Fruit fly (Drosophila melanogaster) whole organism, embryonic: ENCODE data around the gene Plzf.
A peak's percentile ranks its signal among the peaks of the same experiment; 100 is the strongest.

Source experiments
- Awh ChIP-seq: fragments of 200-800 bp; sonication (Bioruptor generic); IDR thresholded peaks from 2 replicates; pipeline ENCODE4, ENCODE4 v1.3.6; 2022; ENCODE audit warnings: missing biosample characterization, missing genetic modification characterization
- CG10431 ChIP-seq: fragments of 200-800 bp; sonication (Bioruptor generic); optimal IDR thresholded peaks from 3 replicates; lab custom pipeline; 2018; ENCODE audit warnings: missing biosample characterization, mild to moderate bottlenecking, missing genetic modification characterization
- CG10979 ChIP-seq: fragments of 200-800 bp; sonication (Bioruptor generic); optimal IDR thresholded peaks from 2 replicates; lab custom pipeline; 2018; ENCODE audit warnings: missing biosample characterization, mild to moderate bottlenecking, missing genetic modification characterization, moderate library complexity
- CG11723 ChIP-seq: fragments of 200-800 bp; sonication (Bioruptor generic); optimal IDR thresholded peaks from 2 replicates; lab custom pipeline; 2017; ENCODE audit warnings: missing biosample characterization, mild to moderate bottlenecking, missing genetic modification characterization
- CG12769 ChIP-seq: fragments of 200-800 bp; sonication (Bioruptor generic); optimal IDR thresholded peaks from 2 replicates; lab custom pipeline; 2019; ENCODE audit warnings: missing biosample characterization, mild to moderate bottlenecking, missing genetic modification characterization, moderate library complexity
- CG17829 ChIP-seq: fragments of 200-800 bp; optimal IDR thresholded peaks from 2 replicates; lab custom pipeline; 2019; ENCODE audit warnings: missing biosample characterization, mild to moderate bottlenecking, missing genetic modification characterization, moderate library complexity
- CG31441 ChIP-seq: fragments of 200-800 bp; sonication (Bioruptor generic); IDR thresholded peaks from 2 replicates; pipeline ENCODE4 v1.3.6; 2022; ENCODE audit warnings: missing biosample characterization, missing genetic modification characterization
- CG33557 ChIP-seq: fragments of 200-800 bp; sonication (Bioruptor generic); optimal IDR thresholded peaks from 2 replicates; lab custom pipeline; 2019; ENCODE audit warnings: missing biosample characterization, mild to moderate bottlenecking, missing genetic modification characterization, moderate library complexity
- CG34422 ChIP-seq: fragments of 200-800 bp; sonication (Bioruptor generic); IDR thresholded peaks from 3 replicates; pipeline ENCODE4 v1.3.6; 2022; ENCODE audit warnings: missing biosample characterization, missing genetic modification characterization
- CG3995 ChIP-seq: fragments of 200-800 bp; sonication (Bioruptor generic); optimal IDR thresholded peaks from 3 replicates; lab custom pipeline; 2016; ENCODE audit warnings: missing biosample characterization, missing genetic modification characterization
- CG5953 ChIP-seq: fragments of 200-800 bp; sonication (Bioruptor generic); IDR thresholded peaks from 2 replicates; pipeline ENCODE4 v1.3.6; 2022; ENCODE audit warnings: missing biosample characterization, missing genetic modification characterization
- CG8388 ChIP-seq: fragments of 200-800 bp; sonication (Bioruptor generic); optimal IDR thresholded peaks from 2 replicates; lab custom pipeline; 2019; ENCODE audit warnings: missing biosample characterization, mild to moderate bottlenecking, missing genetic modification characterization, moderate library complexity
- CG9727 ChIP-seq: fragments of 200-800 bp; sonication (Bioruptor generic); optimal IDR thresholded peaks from 3 replicates; lab custom pipeline; 2017; ENCODE audit warnings: missing biosample characterization, mild to moderate bottlenecking, missing genetic modification characterization
- D19A ChIP-seq: fragments of 200-800 bp; optimal IDR thresholded peaks from 3 replicates; lab custom pipeline; 2019; ENCODE audit warnings: missing biosample characterization, mild to moderate bottlenecking, missing genetic modification characterization, moderate library complexity
- Doc2 ChIP-seq: fragments of 200-800 bp; sonication (Bioruptor generic); IDR thresholded peaks from 2 replicates; pipeline ENCODE4 v1.3.6; 2022; ENCODE audit warnings: missing biosample characterization, missing genetic modification characterization
- HLHmδ ChIP-seq: fragments of 200-800 bp; sonication (Bioruptor generic); optimal IDR thresholded peaks from 2 replicates; lab custom pipeline; 2018; ENCODE audit warnings: missing biosample characterization, mild to moderate bottlenecking, missing genetic modification characterization, moderate library complexity
- Hand ChIP-seq: fragments of 200-800 bp; sonication (Bioruptor generic); optimal IDR thresholded peaks from 2 replicates; lab custom pipeline; 2017; ENCODE audit warnings: mild to moderate bottlenecking, missing biosample characterization, missing genetic modification reagents, missing genetic modification characterization
- Kr ChIP-seq: fragments of 200-800 bp; sonication (Bioruptor generic); optimal IDR thresholded peaks from 2 replicates; lab custom pipeline; 2017; ENCODE audit warnings: missing biosample characterization, mild to moderate bottlenecking, missing genetic modification characterization
- Med ChIP-seq: fragments of 200-800 bp; sonication (Bioruptor generic); peaks from one replicate; lab custom pipeline; 2016; ENCODE audit warnings: missing biosample characterization, missing genetic modification characterization, mild to moderate bottlenecking, inconsistent platforms, moderate library complexity
- Myb ChIP-seq: fragments of 200-800 bp; sonication (Bioruptor generic); optimal IDR thresholded peaks from 2 replicates; lab custom pipeline; 2016; ENCODE audit warnings: missing biosample characterization, missing genetic modification characterization
- NC2β ChIP-seq: fragments of 200-800 bp; sonication (Bioruptor generic); optimal IDR thresholded peaks from 2 replicates; lab custom pipeline; 2016; ENCODE audit warnings: missing biosample characterization, missing genetic modification characterization
- NFAT ChIP-seq: fragments of 200-800 bp; sonication (Bioruptor generic); IDR thresholded peaks from 2 replicates; pipeline ENCODE4 v1.3.6; 2022; ENCODE audit warnings: missing biosample characterization, missing genetic modification characterization
- Opbp ChIP-seq: fragments of 200-800 bp; sonication (Bioruptor generic); IDR thresholded peaks from 3 replicates; pipeline ENCODE4 v1.3.6; 2022; ENCODE audit warnings: missing biosample characterization, missing genetic modification characterization; ENCODE audit not compliant: partially characterized antibody
- PHDP ChIP-seq: fragments of 200-800 bp; sonication (Bioruptor generic); optimal IDR thresholded peaks from 3 replicates; lab custom pipeline; 2018; ENCODE audit warnings: missing biosample characterization, mild to moderate bottlenecking, missing genetic modification characterization, moderate library complexity
- Poxn ChIP-seq: fragments of 200-800 bp; sonication (Bioruptor generic); IDR thresholded peaks from 2 replicates; pipeline ENCODE4 v1.3.6; 2022; ENCODE audit warnings: missing biosample characterization, missing genetic modification characterization
- Sox102F ChIP-seq: fragments of 200-800 bp; sonication (Bioruptor generic); optimal IDR thresholded peaks from 2 replicates; lab custom pipeline; 2018; ENCODE audit warnings: missing biosample characterization, mild to moderate bottlenecking, missing genetic modification characterization, moderate library complexity
- Taf1 ChIP-seq: fragments of 200-800 bp; sonication (Bioruptor generic); IDR thresholded peaks from 2 replicates; pipeline ENCODE4 v1.3.6; 2022; ENCODE audit warnings: missing biosample characterization, missing genetic modification characterization
- Vsx1 ChIP-seq: fragments of 200-800 bp; sonication (Bioruptor generic); optimal IDR thresholded peaks from 2 replicates; lab custom pipeline; 2017; ENCODE audit warnings: missing biosample characterization, mild to moderate bottlenecking, missing genetic modification characterization, missing genetic modification reagents
- bbx ChIP-seq: fragments of 200-800 bp; sonication (Bioruptor generic); IDR thresholded peaks from 2 replicates; pipeline ENCODE4 v1.3.6; 2022; ENCODE audit warnings: missing biosample characterization, missing genetic modification characterization; ENCODE audit not compliant: partially characterized antibody
- bsh ChIP-seq, 2 experiments: fragments of 200-800 bp; sonication (Bioruptor generic); optimal IDR thresholded peaks; 2 replicates each; lab custom pipeline; 2017 to 2018; ENCODE audit warnings: mild to moderate bottlenecking in 2 of 2, missing biosample characterization in 2 of 2, missing genetic modification characterization in 2 of 2, moderate library complexity in 1 of 2
- cas ChIP-seq: fragments of 200-800 bp; sonication (Bioruptor generic); IDR thresholded peaks from 2 replicates; pipeline ENCODE4 v1.3.6; 2022; ENCODE audit warnings: missing biosample characterization, missing genetic modification characterization
- chn ChIP-seq: fragments of 200-800 bp; sonication (Bioruptor generic); optimal IDR thresholded peaks from 2 replicates; lab custom pipeline; 2016; ENCODE audit warnings: missing biosample characterization, missing genetic modification characterization
- crp ChIP-seq, 2 experiments: fragments of 200-800 bp; sonication (Bioruptor generic); optimal IDR thresholded peaks; 2 replicates in 1 of 2; 3 replicates in 1 of 2; lab custom pipeline; 2017; ENCODE audit warnings: missing biosample characterization in 2 of 2, missing genetic modification characterization in 2 of 2, mild to moderate bottlenecking in 1 of 2, moderate library complexity in 1 of 2
- fd102C ChIP-seq: fragments of 200-800 bp; sonication (Bioruptor generic); optimal IDR thresholded peaks from 2 replicates; lab custom pipeline; 2018; ENCODE audit warnings: missing biosample characterization, mild to moderate bottlenecking, missing genetic modification characterization, moderate library complexity
- gem ChIP-seq: fragments of 200-800 bp; sonication (Bioruptor generic); optimal IDR thresholded peaks from 2 replicates; lab custom pipeline; 2019; ENCODE audit warnings: missing biosample characterization, mild to moderate bottlenecking, missing genetic modification characterization, moderate library complexity
- hbn ChIP-seq: fragments of 200-800 bp; sonication (Bioruptor generic); IDR thresholded peaks from 2 replicates; pipeline ENCODE4 v1.3.6; 2022; ENCODE audit warnings: missing biosample characterization, missing genetic modification characterization; ENCODE audit not compliant: partially characterized antibody
- jigr1 ChIP-seq: fragments of 200-800 bp; sonication (Bioruptor generic); IDR thresholded peaks from 3 replicates; pipeline ENCODE4 v1.3.6; 2022; ENCODE audit warnings: missing biosample characterization, missing genetic modification characterization
- lilli ChIP-seq: fragments of 200-800 bp; sonication (Bioruptor generic); optimal IDR thresholded peaks from 3 replicates; lab custom pipeline; 2016; ENCODE audit warnings: missing biosample characterization, missing genetic modification characterization
- nerfin-1 ChIP-seq: fragments of 200-800 bp; sonication (Bioruptor generic); optimal IDR thresholded peaks from 3 replicates; lab custom pipeline; 2019; ENCODE audit warnings: missing biosample characterization, mild to moderate bottlenecking, missing genetic modification characterization, moderate library complexity
- nmo ChIP-seq: fragments of 200-800 bp; sonication (Bioruptor generic); optimal IDR thresholded peaks from 2 replicates; lab custom pipeline; 2018; ENCODE audit warnings: missing biosample characterization, mild to moderate bottlenecking, missing genetic modification characterization, moderate library complexity
- odd ChIP-seq: fragments of 200-800 bp; sonication (Bioruptor generic); optimal IDR thresholded peaks from 2 replicates; lab custom pipeline; 2017; ENCODE audit warnings: missing biosample characterization, mild to moderate bottlenecking, missing genetic modification characterization
- pan ChIP-seq, 4 experiments: fragments of >200 bp in 3 of 4; fragments of 200-800 bp in 1 of 4; sonication (Bioruptor generic) in 1 of 4; optimal IDR thresholded peaks in 3 of 4; IDR thresholded peaks in 1 of 4; 2 replicates each; pipeline versions ENCODE4 v1.3.6 to Lab custom; 2017 to 2022; ENCODE audit warnings: missing biosample characterization in 2 of 4, missing genetic modification characterization in 2 of 4, mixed read lengths in 1 of 4
- peb ChIP-seq: fragments of 200-800 bp; sonication (Bioruptor generic); IDR thresholded peaks from 2 replicates; pipeline ENCODE4 v1.3.6; 2022; ENCODE audit warnings: missing biosample characterization, missing genetic modification characterization
- prd ChIP-seq, 3 experiments: fragments of >200 bp in 2 of 3; fragments of 200-800 bp in 1 of 3; sonication (Bioruptor generic) in 1 of 3; optimal IDR thresholded peaks in 2 of 3; IDR thresholded peaks in 1 of 3; 2 replicates in 2 of 3; 3 replicates in 1 of 3; pipeline versions ENCODE4 v1.3.6 to Lab custom; 2017 to 2022; ENCODE audit warnings: missing biosample characterization in 1 of 3, missing genetic modification characterization in 1 of 3
- row ChIP-seq: fragments of 200-800 bp; sonication (Bioruptor generic); IDR thresholded peaks from 3 replicates; pipeline ENCODE4 v1.3.6; 2022; ENCODE audit warnings: missing biosample characterization, missing genetic modification characterization
- sd ChIP-seq: fragments of 200-800 bp; sonication (Bioruptor generic); optimal IDR thresholded peaks from 3 replicates; lab custom pipeline; 2018; ENCODE audit warnings: missing biosample characterization, mild to moderate bottlenecking, missing genetic modification characterization, moderate library complexity
- sim ChIP-seq: fragments of 200-800 bp; sonication (Bioruptor generic); IDR thresholded peaks from 2 replicates; pipeline ENCODE4 v1.3.6; 2022; ENCODE audit warnings: missing biosample characterization, missing genetic modification characterization
- sna ChIP-seq: fragments of 200-800 bp; sonication (Bioruptor generic); IDR thresholded peaks from 2 replicates; pipeline ENCODE4 v1.3.6; 2022; ENCODE audit warnings: missing biosample characterization, missing genetic modification characterization; ENCODE audit not compliant: partially characterized antibody
- so ChIP-seq: fragments of 200-800 bp; sonication (Bioruptor generic); IDR thresholded peaks from 3 replicates; pipeline ENCODE4 v1.3.6; 2022; ENCODE audit warnings: missing biosample characterization, missing genetic modification characterization

The Plzf gene

dm6 chr2L:12075850-12076249, 27.1 kb upstream of the Plzf start, which contains the start of gene CG14947 (continued):
- TF ChIP-seq crp (GFP tag; optimal IDR thresholded peaks at IDR 0.05; lab: Kevin White, UChicago) (no peak), CG17829 (tag; lab: Kevin White, UChicago) (no peak), CG31441 (GFP tag; lab: Robert Waterston, UW) (no peak), bbx (GFP tag; lab: Robert Waterston, UW) (no peak), cas (no peak), Poxn (GFP tag; lab: Robert Waterston, UW) (no peak), Taf1 (no peak), gem (peak; percentile 27), Sox102F (GFP tag; lab: Kevin White, UChicago) (peak; percentile 20), CG34422 (GFP tag; lab: Robert Waterston, UW) (no peak), Med (GFP tag; lab: Kevin White, UChicago) (peak; percentile 72), fd102C (peak; percentile 52), Opbp (GFP tag; lab: Robert Waterston, UW) (no peak), NFAT (0 out of 2 replicates have a peak, but pooled peaks have one; percentile 13), odd (GFP tag; lab: Kevin White, UChicago) (no peak), sim (no peak), CG8388 (GFP tag; lab: Kevin White, UChicago) (no peak), Myb (GFP tag; lab: Kevin White, UChicago) (no peak), CG33557 (GFP tag; lab: Kevin White, UChicago) (peak; percentile 10), PHDP (tag; lab: Kevin White, UChicago) (no peak), CG3995 (GFP tag; lab: Kevin White, UChicago) (no peak), nerfin-1 (tag; lab: Kevin White, UChicago) (peak; percentile 17), hbn (no peak), pan (optimal IDR thresholded peaks at IDR 0.05; lab: Kevin White, UChicago) (no peak), pan (GFP tag; optimal IDR thresholded peaks at IDR 0.05 in 1 of 2, IDR thresholded peaks at IDR 0.05 in 1 of 2) (no peak), Kr (GFP tag; lab: Kevin White, UChicago) (peak; percentile 25), lilli (no peak), CG10979 (peak; percentile 23), Hand (GFP tag; lab: Kevin White, UChicago) (no peak), peb (GFP tag; lab: Robert Waterston, UW) (no peak), Vsx1 (GFP tag; lab: Kevin White, UChicago) (peak; percentile 43), so (no peak), Doc2 (GFP tag; lab: Robert Waterston, UW) (no peak), CG5953 (GFP tag; lab: Robert Waterston, UW) (no peak), nmo (no peak), prd (optimal IDR thresholded peaks at IDR 0.05; lab: Kevin White, UChicago) (no peak), prd (GFP tag; IDR thresholded peaks at IDR 0.05; lab: Robert Waterston, UW) (peak; percentile 63; the same call in 1 of the 3 replicates), jigr1 (no peak), NC2β (GFP tag; lab: Kevin White, UChicago) (no peak), CG10431 (GFP tag; lab: Kevin White, UChicago) (peak; percentile 2), row (GFP tag; lab: Robert Waterston, UW) (peak; percentile 36; the same call in 1 of the 3 replicates), bsh (GFP tag; optimal IDR thresholded peaks at IDR 0.05; lab: Kevin White, UChicago) (peak in 1 of 2 experiments; percentile 20), Awh (0 out of 2 replicates have a peak, but pooled peaks have one; percentile 28), chn (GFP tag; lab: Kevin White, UChicago) (no peak), HLHmδ (GFP tag; lab: Kevin White, UChicago) (peak; percentile 59), sd (tag; lab: Kevin White, UChicago) (no peak), D19A (tag; lab: Kevin White, UChicago) (peak; percentile 88), sna (no peak), CG9727 (GFP tag; lab: Kevin White, UChicago) (peak; percentile 29), CG11723 (GFP tag; lab: Kevin White, UChicago) (no peak), CG12769 (no peak)
